Worm (Caenorhabditis elegans) whole organism, L4 larva: Measurements from ENCODE around the gene H04D03.7.

ENCODE experiments used
- F10B5.3 ChIP-seq: sonication (generic microtip); optimal IDR thresholded peaks from 2 replicates; lab custom pipeline; 2016; ENCODE audit warnings: mild to moderate bottlenecking, missing genetic modification characterization, missing compliant biosample characterization
- F26F4.8 ChIP-seq: fragments of 200-800 bp; sonication (Bioruptor generic); conservative IDR thresholded peaks from 2 replicates; pipeline ENCODE4 v1.3.6; 2022; ENCODE audit warnings: missing genetic modification characterization, missing compliant biosample characterization
- F49E8.2 ChIP-seq: sonication (generic microtip); optimal IDR thresholded peaks from 2 replicates; lab custom pipeline; 2016; ENCODE audit warnings: missing compliant biosample characterization, mild to moderate bottlenecking, missing genetic modification characterization, borderline replicate concordance
- T20F7.1 ChIP-seq: fragments of 200-800 bp; sonication (Bioruptor generic); optimal IDR thresholded peaks from 2 replicates; lab custom pipeline; 2018; ENCODE audit warnings: mild to moderate bottlenecking, missing genetic modification characterization, missing compliant biosample characterization
- T26A8.4 ChIP-seq: fragments of 200-800 bp; sonication (Bioruptor generic); IDR thresholded peaks from 2 replicates; pipeline ENCODE4 v1.3.6; 2022; ENCODE audit warnings: missing genetic modification characterization, missing compliant biosample characterization
- ZK337.2 ChIP-seq: fragments of 200-800 bp; sonication (Bioruptor generic); IDR thresholded peaks from 2 replicates; pipeline ENCODE4 v1.3.6; 2022; ENCODE audit warnings: missing genetic modification reagents, missing genetic modification characterization, missing compliant biosample characterization
- ZK546.5 ChIP-seq, 2 experiments: sonication (generic microtip); optimal IDR thresholded peaks; 2 replicates each; lab custom pipeline; 2017; ENCODE audit warnings: missing biosample characterization in 2 of 2, missing genetic modification characterization in 2 of 2
- aha-1 ChIP-seq: fragments of 150-350 bp; peaks from one replicate; lab custom pipeline; 2014; ENCODE audit warnings: missing biosample characterization, missing genetic modification characterization
- ceh-20 ChIP-seq: fragments of 200-800 bp; sonication (Bioruptor generic); IDR thresholded peaks from 2 replicates; pipeline ENCODE4 v1.3.6; 2022; ENCODE audit warnings: missing genetic modification reagents, missing genetic modification characterization, missing compliant biosample characterization
- ceh-28 ChIP-seq: fragments of 150-350 bp; optimal IDR thresholded peaks from 2 replicates; lab custom pipeline; 2014; ENCODE audit warnings: missing biosample characterization, missing genetic modification reagents, missing genetic modification characterization
- ceh-32 ChIP-seq: sonication (generic microtip); optimal IDR thresholded peaks from 2 replicates; lab custom pipeline; 2016; ENCODE audit warnings: mild to moderate bottlenecking, missing genetic modification characterization, missing compliant biosample characterization; ENCODE audit not compliant: poor library complexity
- ceh-44 ChIP-seq: fragments of 200-800 bp; sonication (Bioruptor generic); IDR thresholded peaks from 2 replicates; pipeline ENCODE4 v1.3.6; 2022; ENCODE audit warnings: missing genetic modification reagents, missing genetic modification characterization, missing compliant biosample characterization
- ceh-62 ChIP-seq: sonication (generic microtip); optimal IDR thresholded peaks from 2 replicates; lab custom pipeline; 2017; ENCODE audit warnings: missing biosample characterization, missing genetic modification characterization
- ces-1 ChIP-seq: fragments of 150-350 bp; sonication (generic microtip); optimal IDR thresholded peaks from 4 replicates; lab custom pipeline; 2014; ENCODE audit warnings: missing biosample characterization, missing genetic modification reagents, missing genetic modification characterization
- ctbp-1 ChIP-seq: fragments of 200-800 bp; sonication (Bioruptor generic); IDR thresholded peaks from 2 replicates; pipeline ENCODE4 v1.3.6; 2022; ENCODE audit warnings: missing genetic modification reagents, missing genetic modification characterization, missing compliant biosample characterization
- daf-12 ChIP-seq: fragments of 150-350 bp; optimal IDR thresholded peaks from 2 replicates; lab custom pipeline; 2014; ENCODE audit warnings: missing biosample characterization, missing genetic modification reagents, missing genetic modification characterization
- daf-16 ChIP-seq, 3 experiments: sonication (generic microtip); optimal IDR thresholded peaks; 2 replicates each; lab custom pipeline; 2016 to 2017; ENCODE audit warnings: missing genetic modification characterization in 3 of 3, missing genetic modification reagents in 3 of 3, mild to moderate bottlenecking in 2 of 3, missing compliant biosample characterization in 2 of 3, missing biosample characterization in 1 of 3, moderate library complexity in 1 of 3
- dpl-1 ChIP-seq: fragments of 150-350 bp; optimal IDR thresholded peaks from 2 replicates; lab custom pipeline; 2014; ENCODE audit warnings: missing biosample characterization, missing genetic modification reagents, missing genetic modification characterization
- duxl-1 ChIP-seq: sonication (generic microtip); optimal IDR thresholded peaks from 2 replicates; lab custom pipeline; 2016; ENCODE audit warnings: mild to moderate bottlenecking, missing genetic modification characterization, moderate library complexity, missing compliant biosample characterization; ENCODE audit not compliant: poor library complexity
- dve-1 ChIP-seq: sonication (generic microtip); optimal IDR thresholded peaks from 2 replicates; lab custom pipeline; 2017; ENCODE audit warnings: antibody characterized with exemption, mild to moderate bottlenecking, missing genetic modification characterization, missing compliant biosample characterization; ENCODE audit not compliant: insufficient read depth
- egl-43 ChIP-seq: fragments of 200-800 bp; sonication (Bioruptor generic); IDR thresholded peaks from 2 replicates; pipeline ENCODE4 v1.3.6; 2022; ENCODE audit warnings: missing genetic modification reagents, missing genetic modification characterization, missing compliant biosample characterization
- fos-1 ChIP-seq: fragments of 150-350 bp; optimal IDR thresholded peaks from 2 replicates; lab custom pipeline; 2014; ENCODE audit warnings: missing biosample characterization, missing genetic modification characterization
- hif-1 ChIP-seq, 2 experiments: sonication (generic microtip); optimal IDR thresholded peaks; 2 replicates each; lab custom pipeline; 2016 to 2017; ENCODE audit warnings: missing compliant biosample characterization in 2 of 2, missing genetic modification characterization in 2 of 2, missing genetic modification reagents in 2 of 2, missing genotype in 2 of 2, mild to moderate bottlenecking in 1 of 2
- hmg-1.1 ChIP-seq: fragments of 200-800 bp; sonication (Bioruptor generic); IDR thresholded peaks from 2 replicates; pipeline ENCODE4 v1.3.6; 2022; ENCODE audit warnings: missing genetic modification reagents, missing genetic modification characterization, missing compliant biosample characterization
- lim-7 ChIP-seq: fragments of 200-800 bp; sonication (Bioruptor generic); IDR thresholded peaks from 2 replicates; pipeline ENCODE4 v1.3.6; 2022; ENCODE audit warnings: missing genetic modification characterization, missing compliant biosample characterization
- lin-1 ChIP-seq: fragments of 200-800 bp; sonication (Bioruptor generic); IDR thresholded peaks from 2 replicates; pipeline ENCODE4 v1.3.6; 2022; ENCODE audit warnings: missing genetic modification reagents, missing genetic modification characterization, missing compliant biosample characterization
- lin-13 ChIP-seq: fragments of 150-350 bp; optimal IDR thresholded peaks from 2 replicates; lab custom pipeline; 2014; ENCODE audit warnings: missing biosample characterization, missing genetic modification reagents, missing genetic modification characterization
- lin-29 ChIP-seq: fragments of 200-800 bp; sonication (Bioruptor generic); IDR thresholded peaks from 2 replicates; pipeline ENCODE4 v1.3.6; 2022; ENCODE audit warnings: missing genetic modification reagents, missing genetic modification characterization, missing compliant biosample characterization
- lin-38 ChIP-seq: fragments of 200-800 bp; sonication (Bioruptor generic); IDR thresholded peaks from 2 replicates; pipeline ENCODE4 v1.3.6; 2022; ENCODE audit warnings: missing genetic modification reagents, missing genetic modification characterization, missing compliant biosample characterization
- madf-9 ChIP-seq: fragments of 200-800 bp; sonication (Bioruptor generic); conservative IDR thresholded peaks from 2 replicates; pipeline ENCODE4 v1.3.6; 2022; ENCODE audit warnings: missing genetic modification reagents, missing genetic modification characterization, missing compliant biosample characterization
- mdl-1 ChIP-seq, 2 experiments: fragments of 150-350 bp in 1 of 2; sonication (generic microtip) in 1 of 2; optimal IDR thresholded peaks; 2 replicates each; lab custom pipeline; 2014 to 2017; ENCODE audit warnings: missing biosample characterization in 2 of 2, missing genetic modification characterization in 2 of 2
- mep-1 ChIP-seq: fragments of 150-350 bp; sonication (generic microtip); optimal IDR thresholded peaks from 3 replicates; lab custom pipeline; 2014; ENCODE audit warnings: missing biosample characterization, missing genetic modification characterization
- mes-2 ChIP-seq: sonication (generic microtip); optimal IDR thresholded peaks from 2 replicates; lab custom pipeline; 2016; ENCODE audit warnings: missing genotype, mild to moderate bottlenecking, missing genetic modification characterization, missing compliant biosample characterization; ENCODE audit not compliant: poor library complexity, severe bottlenecking
- nhr-11 ChIP-seq: fragments of 150-350 bp; optimal IDR thresholded peaks from 2 replicates; lab custom pipeline; 2014; ENCODE audit warnings: missing biosample characterization, missing genetic modification characterization
- nhr-25 ChIP-seq: sonication (generic microtip); optimal IDR thresholded peaks from 2 replicates; lab custom pipeline; 2017; ENCODE audit warnings: missing genetic modification characterization, mild to moderate bottlenecking, missing compliant biosample characterization, antibody characterized with exemption, moderate library complexity, borderline replicate concordance; ENCODE audit not compliant: insufficient read depth
- nhr-28 ChIP-seq: fragments of 150-350 bp; optimal IDR thresholded peaks from 2 replicates; lab custom pipeline; 2014; ENCODE audit warnings: missing biosample characterization, missing genetic modification characterization
- nhr-41 ChIP-seq: fragments of 200-800 bp; sonication (Bioruptor generic); IDR thresholded peaks from 2 replicates; pipeline ENCODE4 v1.3.6; 2022; ENCODE audit warnings: missing genetic modification reagents, missing genetic modification characterization, missing compliant biosample characterization
- set-16 ChIP-seq: fragments of 200-800 bp; sonication (Bioruptor generic); IDR thresholded peaks from 2 replicates; pipeline ENCODE4 v1.3.6; 2022; ENCODE audit warnings: missing genetic modification reagents, missing genetic modification characterization, missing compliant biosample characterization
- skn-1 ChIP-seq: fragments of 150-350 bp; optimal IDR thresholded peaks from 2 replicates; lab custom pipeline; 2014; ENCODE audit warnings: missing biosample characterization, missing genetic modification characterization
- spr-3 ChIP-seq: fragments of 200-800 bp; sonication (Bioruptor generic); optimal IDR thresholded peaks from 2 replicates; lab custom pipeline; 2018; ENCODE audit warnings: mild to moderate bottlenecking, missing genetic modification characterization, missing compliant biosample characterization
- tag-97 ChIP-seq: fragments of 200-800 bp; sonication (Bioruptor generic); IDR thresholded peaks from 2 replicates; pipeline ENCODE4 v1.3.6; 2022; ENCODE audit warnings: missing genetic modification characterization, missing compliant biosample characterization
- tra-1 ChIP-seq: fragments of 200-800 bp; sonication (Bioruptor generic); IDR thresholded peaks from 2 replicates; pipeline ENCODE4 v1.3.6; 2022; ENCODE audit warnings: missing genetic modification reagents, missing genetic modification characterization, missing compliant biosample characterization
- unc-130 ChIP-seq: sonication (generic microtip); optimal IDR thresholded peaks from 2 replicates; lab custom pipeline; 2016; ENCODE audit warnings: missing genetic modification reagents, missing genetic modification characterization, missing compliant biosample characterization
- unc-62 ChIP-seq, 3 experiments: fragments of 150-350 bp in 1 of 3; sonication (generic microtip); optimal IDR thresholded peaks in 2 of 3; peaks in 1 of 3; 1 replicate in 1 of 3; 2 replicates in 2 of 3; lab custom pipeline; 2014 to 2017; ENCODE audit warnings: missing biosample characterization in 3 of 3, missing genetic modification characterization in 3 of 3, missing genetic modification reagents in 3 of 3, missing genotype in 1 of 3
- zag-1 ChIP-seq: fragments of 150-350 bp; optimal IDR thresholded peaks from 2 replicates; lab custom pipeline; 2014; ENCODE audit warnings: missing biosample characterization, missing genetic modification characterization
- zfp-3 ChIP-seq: fragments of 200-800 bp; sonication (Bioruptor generic); conservative IDR thresholded peaks from 2 replicates; pipeline ENCODE4 v1.3.6; 2022; ENCODE audit warnings: missing genetic modification reagents, missing genetic modification characterization, missing compliant biosample characterization
- zip-11 ChIP-seq: fragments of 200-800 bp; sonication (Bioruptor generic); IDR thresholded peaks from 2 replicates; pipeline ENCODE4 v1.3.6; 2022; ENCODE audit warnings: missing genetic modification characterization, missing compliant biosample characterization
- zip-2 ChIP-seq: fragments of 150-350 bp; optimal IDR thresholded peaks from 2 replicates; lab custom pipeline; 2014; ENCODE audit warnings: missing biosample characterization, missing genetic modification characterization
- ztf-11 ChIP-seq: fragments of 150-350 bp; optimal IDR thresholded peaks from 2 replicates; lab custom pipeline; 2014; ENCODE audit warnings: missing biosample characterization, missing genetic modification characterization

Gene H04D03.7

DNA sequence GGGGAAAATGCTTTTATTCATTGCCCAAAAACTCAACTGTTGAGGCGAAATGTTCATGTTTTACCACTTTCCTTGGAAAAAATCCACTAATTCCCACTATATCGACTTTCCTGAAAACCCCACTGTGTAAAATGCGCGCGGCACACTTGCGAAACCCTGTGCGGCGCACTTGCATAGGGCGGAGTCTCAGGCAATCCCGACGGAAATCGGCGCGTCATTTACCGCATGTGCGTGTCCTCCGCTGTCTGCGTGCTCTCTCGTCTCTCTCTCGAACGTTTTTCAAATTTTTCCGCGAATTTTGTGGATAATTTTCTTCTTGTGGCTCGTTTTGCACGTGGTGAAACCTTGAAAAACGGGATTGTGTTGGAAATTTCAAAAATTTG is 14.5 kb upstream of the H04D03.7 start, which contains the start of gene atx-2 (continued):
- TF ChIP-seq madf-9 (GFP tag; lab: Robert Waterston, UW) (peak; percentile 99), nhr-11 (tag; lab: Kevin White, UChicago) (peak; percentile 56), mep-1 (peak; percentile 89), lin-29 (GFP tag; lab: Robert Waterston, UW) (peak; percentile 84), egl-43 (GFP tag; lab: Robert Waterston, UW) (peak; percentile 98), zip-2 (tag; lab: Kevin White, UChicago) (no peak), tag-97 (GFP tag; lab: Robert Waterston, UW) (0 out of 2 replicates have a peak, but pooled peaks have one; percentile 63), F49E8.2 (tag; lab: Kevin White, UChicago) (peak; percentile 68), mes-2 (tag; lab: Kevin White, UChicago) (peak; percentile 97), unc-130 (GFP tag; lab: Kevin White, UChicago) (peak; percentile 92), ceh-62 (tag; lab: Kevin White, UChicago) (no peak), F10B5.3 (tag; lab: Kevin White, UChicago) (peak; percentile 65), lin-1 (GFP tag; lab: Robert Waterston, UW) (peak; percentile 98), unc-62 (GFP tag; optimal IDR thresholded peaks at IDR 0.05 in 1 of 2; lab: Kevin White, UChicago) (no peak), unc-62 (tag; optimal IDR thresholded peaks at IDR 0.05; lab: Kevin White, UChicago) (no peak), tra-1 (peak; percentile 93), lin-13 (GFP tag; lab: Kevin White, UChicago) (peak; percentile 83), F26F4.8 (GFP tag; lab: Robert Waterston, UW) (no peak), mdl-1 (tag; optimal IDR thresholded peaks at IDR 0.05; lab: Kevin White, UChicago) (peak; percentile 77 to 96), ZK337.2 (GFP tag; lab: Robert Waterston, UW) (peak; percentile 86), daf-16 (GFP tag; optimal IDR thresholded peaks at IDR 0.05; lab: Kevin White, UChicago) (peak; percentile 13 to 78), daf-16 (tag; optimal IDR thresholded peaks at IDR 0.05; lab: Kevin White, UChicago) (peak; percentile 35), ces-1 (GFP tag; lab: Kevin White, UChicago) (no peak), nhr-25 (no peak), dve-1 (tag; lab: Kevin White, UChicago) (peak; percentile 82), ctbp-1 (GFP tag; lab: Robert Waterston, UW) (peak; percentile 79), ZK546.5 (tag; optimal IDR thresholded peaks at IDR 0.05; lab: Kevin White, UChicago) (peak in 1 of 2 experiments; percentile 30), zfp-3 (GFP tag; lab: Robert Waterston, UW) (peak; percentile 80), lin-38 (GFP tag; lab: Robert Waterston, UW) (peak; percentile 98), lim-7 (GFP tag; lab: Robert Waterston, UW) (peak; percentile 78), spr-3 (GFP tag; lab: Kevin White, UChicago) (peak; percentile 81), T20F7.1 (GFP tag; lab: Kevin White, UChicago) (no peak), hmg-1.1 (peak; percentile 93), zag-1 (tag; lab: Kevin White, UChicago) (no peak), ceh-44 (peak; percentile 98), T26A8.4 (GFP tag; lab: Robert Waterston, UW) (peak; percentile 91), aha-1 (peak; percentile 91), hif-1 (tag; optimal IDR thresholded peaks at IDR 0.05; lab: Kevin White, UChicago) (peak in 1 of 2 experiments; percentile 79), fos-1 (tag; lab: Kevin White, UChicago) (no peak), daf-12 (tag; lab: Kevin White, UChicago) (no peak), nhr-28 (peak; percentile 23), ceh-28 (tag; lab: Kevin White, UChicago) (peak; percentile 45), ztf-11 (no peak), nhr-41 (GFP tag; lab: Robert Waterston, UW) (peak; percentile 92), duxl-1 (tag; lab: Kevin White, UChicago) (peak; percentile 91), dpl-1 (GFP tag; lab: Kevin White, UChicago) (peak; percentile 71), ceh-20 (peak; percentile 92), ceh-32 (tag; lab: Kevin White, UChicago) (no peak), skn-1 (tag; lab: Kevin White, UChicago) (peak; percentile 40), zip-11 (0 out of 2 replicates have a peak, but pooled peaks have one; percentile 38), set-16 (GFP tag; lab: Robert Waterston, UW) (peak; percentile 84)
